Fruit fly (Drosophila melanogaster) whole organism, embryonic: ENCODE measurements around the gene FucTA.

Experiments used
- Bgb ChIP-seq: fragments of 200-800 bp; sonication (Bioruptor generic); IDR thresholded peaks from 2 replicates; pipeline ENCODE4 v1.3.6; 2022; ENCODE audit warnings: missing biosample characterization, missing genetic modification characterization; ENCODE audit not compliant: partially characterized antibody
- CG10366 ChIP-seq: fragments of 200-800 bp; sonication (Bioruptor generic); IDR thresholded peaks from 2 replicates; pipeline ENCODE4 v1.3.6; 2022; ENCODE audit warnings: missing biosample characterization, missing genetic modification characterization
- CG10462 ChIP-seq: fragments of 200-800 bp; sonication (Bioruptor generic); optimal IDR thresholded peaks from 2 replicates; lab custom pipeline; 2016; ENCODE audit warnings: missing biosample characterization, missing genetic modification characterization
- CG10565 ChIP-seq: fragments of 200-800 bp; sonication (Bioruptor generic); optimal IDR thresholded peaks from 3 replicates; lab custom pipeline; 2016; ENCODE audit warnings: missing biosample characterization, mild to moderate bottlenecking, missing genetic modification characterization
- CG11504 ChIP-seq: fragments of 200-800 bp; sonication (Bioruptor generic); optimal IDR thresholded peaks from 3 replicates; lab custom pipeline; 2019; ENCODE audit warnings: missing biosample characterization, mild to moderate bottlenecking, missing genetic modification characterization, moderate library complexity
- CG12219 ChIP-seq: fragments of 200-800 bp; sonication (Bioruptor generic); optimal IDR thresholded peaks from 3 replicates; lab custom pipeline; 2018; ENCODE audit warnings: missing biosample characterization, mild to moderate bottlenecking, missing genetic modification characterization
- CG18619 ChIP-seq: fragments of 200-800 bp; sonication (Bioruptor generic); optimal IDR thresholded peaks from 3 replicates; lab custom pipeline; 2017; ENCODE audit warnings: missing biosample characterization, mild to moderate bottlenecking, missing genetic modification characterization
- CG2712 ChIP-seq: fragments of 200-800 bp; optimal IDR thresholded peaks from 3 replicates; lab custom pipeline; 2019; ENCODE audit warnings: missing biosample characterization, mild to moderate bottlenecking, missing genetic modification characterization, moderate library complexity
- CG30020 ChIP-seq: fragments of 200-800 bp; optimal IDR thresholded peaks from 2 replicates; lab custom pipeline; 2019; ENCODE audit warnings: missing biosample characterization, mild to moderate bottlenecking, missing genetic modification characterization, moderate library complexity
- CG3281 ChIP-seq: fragments of 200-800 bp; sonication (Bioruptor generic); optimal IDR thresholded peaks from 3 replicates; lab custom pipeline; 2017; ENCODE audit warnings: missing biosample characterization, mild to moderate bottlenecking, missing genetic modification characterization
- CG3726 ChIP-seq: fragments of 200-800 bp; sonication (Bioruptor generic); IDR thresholded peaks from 3 replicates; pipeline ENCODE4, ENCODE4 v1.3.6; 2022; ENCODE audit warnings: missing biosample characterization, missing genetic modification characterization
- CG3995 ChIP-seq: fragments of 200-800 bp; sonication (Bioruptor generic); optimal IDR thresholded peaks from 3 replicates; lab custom pipeline; 2016; ENCODE audit warnings: missing biosample characterization, missing genetic modification characterization
- CG4820 ChIP-seq: fragments of 200-800 bp; sonication (Bioruptor generic); optimal IDR thresholded peaks from 3 replicates; lab custom pipeline; 2016; ENCODE audit warnings: missing biosample characterization, missing genetic modification characterization
- CG6689 ChIP-seq: fragments of 200-800 bp; sonication (Bioruptor generic); IDR thresholded peaks from 2 replicates; pipeline ENCODE4 v1.3.6; 2022; ENCODE audit warnings: missing biosample characterization, missing genetic modification characterization
- CG8388 ChIP-seq: fragments of 200-800 bp; sonication (Bioruptor generic); optimal IDR thresholded peaks from 2 replicates; lab custom pipeline; 2019; ENCODE audit warnings: missing biosample characterization, mild to moderate bottlenecking, missing genetic modification characterization, moderate library complexity
- CG9215 ChIP-seq: fragments of 200-800 bp; sonication (Bioruptor generic); IDR thresholded peaks from 2 replicates; pipeline ENCODE4 v1.3.6; 2022; ENCODE audit warnings: missing biosample characterization, missing genetic modification characterization
- CG9876 ChIP-seq: fragments of 200-800 bp; sonication (Bioruptor generic); optimal IDR thresholded peaks from 2 replicates; lab custom pipeline; 2016; ENCODE audit warnings: missing biosample characterization, missing genetic modification characterization
- CTCF ChIP-seq: fragments of 200-800 bp; sonication (Bioruptor generic); optimal IDR thresholded peaks from 2 replicates; lab custom pipeline; 2017; ENCODE audit warnings: missing biosample characterization, mild to moderate bottlenecking, missing genetic modification characterization, moderate library complexity
- D ChIP-seq, 2 experiments: fragments of 200-800 bp in 1 of 2; fragments of >200 bp in 1 of 2; sonication (Bioruptor generic) in 1 of 2; optimal IDR thresholded peaks; 2 replicates in 1 of 2; 3 replicates in 1 of 2; lab custom pipeline; 2017; ENCODE audit warnings: mild to moderate bottlenecking in 1 of 2, missing biosample characterization in 1 of 2, missing genetic modification characterization in 1 of 2, missing genetic modification reagents in 1 of 2
- D19B ChIP-seq: fragments of 200-800 bp; sonication (Bioruptor generic); optimal IDR thresholded peaks from 2 replicates; lab custom pipeline; 2017; ENCODE audit warnings: missing biosample characterization, mild to moderate bottlenecking, missing genetic modification characterization
- E2f1 ChIP-seq: fragments of 200-800 bp; sonication (Bioruptor generic); IDR thresholded peaks from 2 replicates; pipeline ENCODE4 v1.3.6; 2022; ENCODE audit warnings: missing biosample characterization, missing genetic modification characterization
- H15 ChIP-seq: fragments of 200-800 bp; sonication (Bioruptor generic); IDR thresholded peaks from 3 replicates; pipeline ENCODE4 v1.3.6; 2022; ENCODE audit warnings: missing biosample characterization, missing genetic modification characterization
- Mrtf ChIP-seq: fragments of 200-800 bp; sonication (Bioruptor generic); IDR thresholded peaks from 3 replicates; pipeline ENCODE4 v1.3.6; 2022; ENCODE audit warnings: missing biosample characterization, missing genetic modification characterization
- Neu2 ChIP-seq: fragments of 200-800 bp; sonication (Bioruptor generic); optimal IDR thresholded peaks from 3 replicates; lab custom pipeline; 2016; ENCODE audit warnings: missing biosample characterization, missing genetic modification characterization, borderline replicate concordance
- NfI ChIP-seq: fragments of 200-800 bp; sonication (Bioruptor generic); optimal IDR thresholded peaks from 3 replicates; lab custom pipeline; 2018; ENCODE audit warnings: missing biosample characterization, mild to moderate bottlenecking, missing genetic modification characterization, moderate library complexity
- Scr ChIP-seq: fragments of 200-800 bp; sonication (Bioruptor generic); IDR thresholded peaks from 2 replicates; pipeline ENCODE4 v1.3.6; 2022; ENCODE audit warnings: missing biosample characterization, missing genetic modification characterization; ENCODE audit not compliant: partially characterized antibody
- Vsx1 ChIP-seq: fragments of 200-800 bp; sonication (Bioruptor generic); optimal IDR thresholded peaks from 2 replicates; lab custom pipeline; 2017; ENCODE audit warnings: missing biosample characterization, mild to moderate bottlenecking, missing genetic modification characterization, missing genetic modification reagents
- ara ChIP-seq: fragments of 200-800 bp; sonication (Bioruptor generic); IDR thresholded peaks from 2 replicates; pipeline ENCODE4 v1.3.6; 2022; ENCODE audit warnings: missing biosample characterization, missing genetic modification characterization
- chif ChIP-seq, 2 experiments: fragments of 200-800 bp; sonication (Bioruptor generic); optimal IDR thresholded peaks; 3 replicates each; lab custom pipeline; 2016; ENCODE audit warnings: missing biosample characterization in 2 of 2, missing genetic modification characterization in 2 of 2
- ci ChIP-seq: fragments of 200-800 bp; sonication (Bioruptor generic); IDR thresholded peaks from 3 replicates; pipeline ENCODE4 v1.3.6; 2022; ENCODE audit warnings: missing biosample characterization, missing genetic modification characterization
- crol ChIP-seq: fragments of 200-800 bp; sonication (Bioruptor generic); IDR thresholded peaks from 2 replicates; pipeline ENCODE4 v1.3.6; 2022; ENCODE audit warnings: missing biosample characterization, missing genetic modification characterization
- danr ChIP-seq: fragments of 200-800 bp; sonication (Bioruptor generic); IDR thresholded peaks from 2 replicates; pipeline ENCODE4 v1.3.6; 2022; ENCODE audit warnings: missing biosample characterization, missing genetic modification characterization
- dati ChIP-seq: fragments of 200-800 bp; sonication (Bioruptor generic); IDR thresholded peaks from 2 replicates; pipeline ENCODE4 v1.3.6; 2022; ENCODE audit warnings: missing biosample characterization, missing genetic modification characterization
- dimm ChIP-seq: fragments of 200-800 bp; sonication (Bioruptor generic); IDR thresholded peaks from 2 replicates; pipeline ENCODE4 v1.3.6; 2022; ENCODE audit warnings: missing biosample characterization, missing genetic modification characterization
- dpn ChIP-seq, 2 experiments: fragments of 200-800 bp; sonication (Bioruptor generic); optimal IDR thresholded peaks; 3 replicates each; lab custom pipeline; 2016; ENCODE audit warnings: missing biosample characterization in 2 of 2, missing genetic modification characterization in 2 of 2
- esg ChIP-seq: fragments of 200-800 bp; sonication (Bioruptor generic); conservative IDR thresholded peaks from 2 replicates; pipeline ENCODE4 v1.3.6; 2022; ENCODE audit warnings: missing biosample characterization, missing genetic modification characterization
- exex ChIP-seq: fragments of 200-800 bp; sonication (Bioruptor generic); optimal IDR thresholded peaks from 4 replicates; lab custom pipeline; 2018; ENCODE audit warnings: missing biosample characterization, mild to moderate bottlenecking, missing genetic modification characterization, moderate library complexity
- fd64A ChIP-seq: fragments of 200-800 bp; sonication (Bioruptor generic); optimal IDR thresholded peaks from 3 replicates; lab custom pipeline; 2018; ENCODE audit warnings: missing biosample characterization, mild to moderate bottlenecking, missing genetic modification characterization
- h ChIP-seq: fragments of >200 bp; optimal IDR thresholded peaks from 2 replicates; lab custom pipeline; 2017
- hth ChIP-seq: fragments of >200 bp; optimal IDR thresholded peaks from 2 replicates; lab custom pipeline; 2017; ENCODE audit warnings: inconsistent platforms
- jigr1 ChIP-seq: fragments of 200-800 bp; sonication (Bioruptor generic); IDR thresholded peaks from 3 replicates; pipeline ENCODE4 v1.3.6; 2022; ENCODE audit warnings: missing biosample characterization, missing genetic modification characterization
- repo ChIP-seq: fragments of 200-800 bp; sonication (Bioruptor generic); optimal IDR thresholded peaks from 2 replicates; lab custom pipeline; 2016; ENCODE audit warnings: missing biosample characterization, missing genetic modification characterization
- run ChIP-seq: fragments of 200-800 bp; sonication (Bioruptor generic); optimal IDR thresholded peaks from 3 replicates; lab custom pipeline; 2018; ENCODE audit warnings: missing biosample characterization, mild to moderate bottlenecking, missing genetic modification characterization
- scrt ChIP-seq: fragments of 200-800 bp; sonication (Bioruptor generic); optimal IDR thresholded peaks from 2 replicates; lab custom pipeline; 2018; ENCODE audit warnings: missing biosample characterization, mild to moderate bottlenecking, missing genetic modification characterization, moderate library complexity
- sens-2 ChIP-seq: fragments of 200-800 bp; sonication (Bioruptor generic); IDR thresholded peaks from 2 replicates; pipeline ENCODE4 v1.3.6; 2022; ENCODE audit warnings: missing biosample characterization, missing genetic modification characterization
- slbo ChIP-seq: fragments of 200-800 bp; sonication (Bioruptor generic); IDR thresholded peaks from 2 replicates; pipeline ENCODE4 v1.3.6; 2022; ENCODE audit warnings: missing biosample characterization, missing genetic modification characterization
- twi ChIP-seq: fragments of 200-800 bp; optimal IDR thresholded peaks from 2 replicates; lab custom pipeline; 2019; ENCODE audit warnings: missing biosample characterization, mild to moderate bottlenecking, missing genetic modification characterization, moderate library complexity
- vnd ChIP-seq: fragments of 200-800 bp; sonication (Bioruptor generic); IDR thresholded peaks from 3 replicates; pipeline ENCODE4 v1.3.6; 2022; ENCODE audit warnings: missing biosample characterization, missing genetic modification characterization; ENCODE audit not compliant: partially characterized antibody
- wor ChIP-seq: fragments of 200-800 bp; sonication (Bioruptor generic); IDR thresholded peaks from 2 replicates; pipeline ENCODE4 v1.3.6; 2022; ENCODE audit warnings: missing biosample characterization, missing genetic modification characterization
- zen2 ChIP-seq: fragments of 200-800 bp; sonication (Bioruptor generic); IDR thresholded peaks from 3 replicates; pipeline ENCODE4 v1.3.6; 2022; ENCODE audit warnings: missing biosample characterization, missing genetic modification characterization; ENCODE audit not compliant: partially characterized antibody

The FucTA gene

DNA sequence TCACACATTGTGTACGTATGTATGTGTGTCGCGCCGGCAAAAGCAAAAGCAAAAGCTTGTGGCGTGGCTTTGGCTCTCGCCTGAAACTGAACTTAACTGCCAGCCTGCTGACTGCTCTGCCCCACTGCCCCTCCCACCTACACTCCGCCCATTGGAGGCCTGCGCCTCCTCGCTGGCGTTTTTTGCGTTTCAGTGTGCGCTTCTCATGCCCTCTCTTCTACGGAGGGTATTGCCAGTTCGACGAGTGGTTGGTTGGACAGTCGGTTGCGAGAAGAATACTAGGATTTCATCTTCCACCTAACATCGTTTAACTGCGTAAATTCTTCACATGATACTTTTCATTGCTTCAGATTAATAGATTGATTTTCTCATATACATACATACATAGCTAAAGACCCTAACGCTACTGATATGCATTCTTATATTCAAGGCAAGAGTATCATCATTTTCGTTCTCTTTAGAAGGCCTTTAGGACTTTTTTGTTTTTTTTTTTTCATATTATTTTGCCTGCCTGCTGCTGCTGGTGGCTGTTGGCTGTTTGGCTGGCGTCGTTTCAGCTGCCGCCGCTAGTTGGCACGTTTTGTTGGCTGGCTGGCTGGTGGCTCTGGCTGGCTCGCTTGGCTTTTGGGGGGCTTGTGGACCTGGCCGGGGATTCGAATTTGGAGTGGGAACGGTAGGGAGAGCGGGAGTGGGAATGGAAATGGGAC lies 41.9 kb upstream of the FucTA start:
- TF ChIP-seq CG6689 (peak; percentile 53), slbo (peak; percentile 60), hth (lab: Kevin White, UChicago) (no peak), chif (GFP tag; optimal IDR thresholded peaks at IDR 0.05; lab: Kevin White, UChicago) (peak; percentile 20 to 44), scrt (peak; percentile 43), wor (no peak), vnd (no peak), danr (GFP tag; lab: Robert Waterston, UW) (peak; percentile 49; the same call in 1 of the 2 replicates), Neu2 (GFP tag; lab: Kevin White, UChicago) (no peak), dpn (GFP tag; optimal IDR thresholded peaks at IDR 0.05; lab: Kevin White, UChicago) (peak; percentile 57 to 78), D (optimal IDR thresholded peaks at IDR 0.05; lab: Kevin White, UChicago) (no peak), D (GFP tag; optimal IDR thresholded peaks at IDR 0.05; lab: Kevin White, UChicago) (peak; percentile 6), Mrtf (0 out of 3 replicates have a peak, but pooled peaks have one; percentile 22), ci (GFP tag; lab: Robert Waterston, UW) (no peak), CG4820 (no peak), sens-2 (peak; percentile 44; the same call in 1 of the 2 replicates), zen2 (GFP tag; lab: Robert Waterston, UW) (no peak), Vsx1 (GFP tag; lab: Kevin White, UChicago) (peak; percentile 36), h (lab: Kevin White, UChicago) (no peak), H15 (GFP tag; lab: Robert Waterston, UW) (0 out of 3 replicates have a peak, but pooled peaks have one; percentile 16), CG18619 (GFP tag; lab: Kevin White, UChicago) (peak; percentile 56), fd64A (GFP tag; lab: Kevin White, UChicago) (no peak), CG10366 (GFP tag; lab: Robert Waterston, UW) (peak; percentile 47; the same call in 1 of the 2 replicates), crol (peak; percentile 77), CG10565 (GFP tag; lab: Kevin White, UChicago) (no peak), dimm (GFP tag; lab: Robert Waterston, UW) (no peak), CG10462 (no peak), run (tag; lab: Kevin White, UChicago) (no peak), twi (tag; lab: Kevin White, UChicago) (no peak), CG8388 (GFP tag; lab: Kevin White, UChicago) (peak; percentile 27), CG2712 (tag; lab: Kevin White, UChicago) (peak; percentile 56), CG3726 (GFP tag; lab: Robert Waterston, UW) (no peak), CTCF (GFP tag; lab: Kevin White, UChicago) (no peak), repo (GFP tag; lab: Kevin White, UChicago) (peak; percentile 5), CG12219 (GFP tag; lab: Kevin White, UChicago) (peak; percentile 33), CG30020 (no peak), esg (GFP tag; lab: Robert Waterston, UW) (peak; percentile 56), exex (tag; lab: Kevin White, UChicago) (no peak), ara (GFP tag; lab: Robert Waterston, UW) (peak; percentile 21; the same call in 1 of the 2 replicates), E2f1 (GFP tag; lab: Robert Waterston, UW) (0 out of 2 replicates have a peak, but pooled peaks have one; percentile 16), Bgb (GFP tag; lab: Robert Waterston, UW) (no peak), Scr (GFP tag; lab: Robert Waterston, UW) (no peak), CG3281 (GFP tag; lab: Kevin White, UChicago) (peak; percentile 43), D19B (GFP tag; lab: Kevin White, UChicago) (peak; percentile 49), jigr1 (GFP tag; lab: Robert Waterston, UW) (peak; percentile 49; the same call in 1 of the 3 replicates), CG9215 (GFP tag; lab: Robert Waterston, UW) (peak; percentile 52), NfI (GFP tag; lab: Kevin White, UChicago) (peak; percentile 67), CG3995 (GFP tag; lab: Kevin White, UChicago) (no peak), dati (GFP tag; lab: Robert Waterston, UW) (no peak), CG11504 (tag; lab: Kevin White, UChicago) (peak; percentile 72), CG9876 (GFP tag; lab: Kevin White, UChicago) (no peak)
